Fruit fly (Drosophila melanogaster) whole organism, embryonic: ENCODE results near the gene CG7120.

ENCODE experiments used
- Bdp1 ChIP-seq: fragments of 200-800 bp; sonication (Bioruptor generic); optimal IDR thresholded peaks from 3 replicates; lab custom pipeline; 2016; ENCODE audit warnings: missing biosample characterization, missing genetic modification characterization
- BtbVII ChIP-seq: fragments of 200-800 bp; sonication (Bioruptor generic); optimal IDR thresholded peaks from 3 replicates; lab custom pipeline; 2017; ENCODE audit warnings: missing biosample characterization, mild to moderate bottlenecking, missing genetic modification characterization
- CG10543 ChIP-seq: fragments of 200-800 bp; sonication (Bioruptor generic); optimal IDR thresholded peaks from 3 replicates; lab custom pipeline; 2017; ENCODE audit warnings: missing biosample characterization, mild to moderate bottlenecking, missing genetic modification characterization, moderate library complexity
- CG11560 ChIP-seq: fragments of 200-800 bp; sonication (Bioruptor generic); IDR thresholded peaks from 3 replicates; pipeline ENCODE4 v1.3.6; 2022; ENCODE audit warnings: missing biosample characterization, missing genetic modification characterization
- CG13424 ChIP-seq: fragments of 200-800 bp; sonication (Bioruptor generic); optimal IDR thresholded peaks from 2 replicates; lab custom pipeline; 2019; ENCODE audit warnings: missing biosample characterization, mild to moderate bottlenecking, missing genetic modification characterization, moderate library complexity
- CG14050 ChIP-seq: fragments of 200-800 bp; sonication (Bioruptor generic); IDR thresholded peaks from 3 replicates; pipeline ENCODE4 v1.3.6; 2022; ENCODE audit warnings: missing biosample characterization, missing genetic modification characterization
- CG14965 ChIP-seq: fragments of 200-800 bp; sonication (Bioruptor generic); optimal IDR thresholded peaks from 2 replicates; lab custom pipeline; 2016; ENCODE audit warnings: missing biosample characterization, missing genetic modification characterization, borderline replicate concordance
- CG18011 ChIP-seq: fragments of 200-800 bp; sonication (Bioruptor generic); optimal IDR thresholded peaks from 2 replicates; lab custom pipeline; 2017; ENCODE audit warnings: missing biosample characterization, missing genetic modification characterization, mild to moderate bottlenecking, moderate library complexity, missing genotype
- CG2116 ChIP-seq: fragments of 200-800 bp; sonication (Bioruptor generic); optimal IDR thresholded peaks from 3 replicates; lab custom pipeline; 2018; ENCODE audit warnings: missing biosample characterization, mild to moderate bottlenecking, missing genetic modification characterization
- CG2202 ChIP-seq: fragments of 200-800 bp; sonication (Bioruptor generic); optimal IDR thresholded peaks from 2 replicates; lab custom pipeline; 2018; ENCODE audit warnings: missing biosample characterization, mild to moderate bottlenecking, missing genetic modification characterization
- CG32772 ChIP-seq: fragments of 200-800 bp; sonication (Bioruptor generic); IDR thresholded peaks from 2 replicates; pipeline ENCODE4 v1.3.6; 2022; ENCODE audit warnings: missing biosample characterization, missing genetic modification characterization
- CG33557 ChIP-seq: fragments of 200-800 bp; sonication (Bioruptor generic); optimal IDR thresholded peaks from 2 replicates; lab custom pipeline; 2019; ENCODE audit warnings: missing biosample characterization, mild to moderate bottlenecking, missing genetic modification characterization, moderate library complexity
- CG4282 ChIP-seq: fragments of 200-800 bp; sonication (Bioruptor generic); optimal IDR thresholded peaks from 2 replicates; lab custom pipeline; 2016; ENCODE audit warnings: missing biosample characterization, missing genetic modification characterization
- CG8388 ChIP-seq: fragments of 200-800 bp; sonication (Bioruptor generic); optimal IDR thresholded peaks from 2 replicates; lab custom pipeline; 2019; ENCODE audit warnings: missing biosample characterization, mild to moderate bottlenecking, missing genetic modification characterization, moderate library complexity
- CG9727 ChIP-seq: fragments of 200-800 bp; sonication (Bioruptor generic); optimal IDR thresholded peaks from 3 replicates; lab custom pipeline; 2017; ENCODE audit warnings: missing biosample characterization, mild to moderate bottlenecking, missing genetic modification characterization
- CG9932 ChIP-seq: fragments of 200-800 bp; sonication (Bioruptor generic); IDR thresholded peaks from 2 replicates; pipeline ENCODE4 v1.3.6; 2022; ENCODE audit warnings: missing biosample characterization, missing genetic modification characterization
- CTCF ChIP-seq: fragments of 200-800 bp; sonication (Bioruptor generic); optimal IDR thresholded peaks from 2 replicates; lab custom pipeline; 2017; ENCODE audit warnings: missing biosample characterization, mild to moderate bottlenecking, missing genetic modification characterization, moderate library complexity
- CkIIα-i1 ChIP-seq: fragments of 200-800 bp; sonication (Bioruptor generic); IDR thresholded peaks from 2 replicates; pipeline ENCODE4 v1.3.6; 2022; ENCODE audit warnings: missing biosample characterization, missing genetic modification characterization
- Ets97D ChIP-seq: fragments of 200-800 bp; sonication (Bioruptor generic); optimal IDR thresholded peaks from 3 replicates; lab custom pipeline; 2016; ENCODE audit warnings: missing biosample characterization, missing genetic modification characterization
- HmgD ChIP-seq: fragments of 200-800 bp; sonication (Bioruptor generic); optimal IDR thresholded peaks from 3 replicates; lab custom pipeline; 2016; ENCODE audit warnings: missing biosample characterization, missing genetic modification characterization
- Hr39 ChIP-seq: fragments of >200 bp; optimal IDR thresholded peaks from 2 replicates; lab custom pipeline; 2017
- MTF-1 ChIP-seq: fragments of 200-800 bp; sonication (Bioruptor generic); optimal IDR thresholded peaks from 2 replicates; lab custom pipeline; 2018; ENCODE audit warnings: missing biosample characterization, mild to moderate bottlenecking, missing genetic modification characterization, borderline replicate concordance
- PHDP ChIP-seq: fragments of 200-800 bp; sonication (Bioruptor generic); optimal IDR thresholded peaks from 3 replicates; lab custom pipeline; 2018; ENCODE audit warnings: missing biosample characterization, mild to moderate bottlenecking, missing genetic modification characterization, moderate library complexity
- Pdp1 ChIP-seq, 2 experiments: fragments of 200-800 bp; sonication (Bioruptor generic); optimal IDR thresholded peaks; 3 replicates each; lab custom pipeline; 2016; ENCODE audit warnings: missing biosample characterization in 2 of 2, missing genetic modification characterization in 2 of 2, mild to moderate bottlenecking in 1 of 2, moderate library complexity in 1 of 2
- Six4 ChIP-seq: fragments of 200-800 bp; sonication (Bioruptor generic); optimal IDR thresholded peaks from 2 replicates; lab custom pipeline; 2016; ENCODE audit warnings: missing biosample characterization, missing genetic modification characterization
- TFAM ChIP-seq: fragments of 200-800 bp; sonication (Bioruptor generic); optimal IDR thresholded peaks from 2 replicates; lab custom pipeline; 2017; ENCODE audit warnings: missing biosample characterization, missing genetic modification characterization, inconsistent platforms
- Trl ChIP-seq, 3 experiments: fragments of >200 bp in 2 of 3; fragments of 200-800 bp in 1 of 3; sonication (Bioruptor generic) in 1 of 3; optimal IDR thresholded peaks; 2 replicates in 1 of 3; 3 replicates in 2 of 3; lab custom pipeline; 2016 to 2017; ENCODE audit warnings: missing biosample characterization in 1 of 3, missing genetic modification characterization in 1 of 3
- amos ChIP-seq: fragments of 200-800 bp; sonication (Bioruptor generic); IDR thresholded peaks from 2 replicates; pipeline ENCODE4 v1.3.6; 2022; ENCODE audit warnings: missing biosample characterization, missing genetic modification characterization; ENCODE audit not compliant: partially characterized antibody
- br ChIP-seq: fragments of >200 bp; optimal IDR thresholded peaks from 2 replicates; lab custom pipeline; 2017
- chn ChIP-seq: fragments of 200-800 bp; sonication (Bioruptor generic); optimal IDR thresholded peaks from 2 replicates; lab custom pipeline; 2016; ENCODE audit warnings: missing biosample characterization, missing genetic modification characterization
- corto ChIP-seq: fragments of 200-800 bp; sonication (Bioruptor generic); optimal IDR thresholded peaks from 2 replicates; lab custom pipeline; 2016; ENCODE audit warnings: missing biosample characterization, mild to moderate bottlenecking, missing genetic modification characterization, moderate library complexity
- croc ChIP-seq: fragments of 200-800 bp; sonication (Bioruptor generic); conservative IDR thresholded peaks from 3 replicates; pipeline ENCODE4 v1.3.6; 2022; ENCODE audit warnings: missing biosample characterization, missing genetic modification characterization
- ewg ChIP-seq: fragments of 200-800 bp; sonication (Bioruptor generic); optimal IDR thresholded peaks from 3 replicates; lab custom pipeline; 2017; ENCODE audit warnings: mild to moderate bottlenecking, missing biosample characterization, missing genetic modification reagents, missing genetic modification characterization
- ftz-f1 ChIP-seq: fragments of 200-800 bp; sonication (Bioruptor generic); optimal IDR thresholded peaks from 2 replicates; lab custom pipeline; 2016; ENCODE audit warnings: missing biosample characterization, missing genetic modification characterization
- gce ChIP-seq: fragments of 200-800 bp; sonication (Bioruptor generic); IDR thresholded peaks from 3 replicates; pipeline ENCODE4 v1.3.6; 2022; ENCODE audit warnings: missing biosample characterization, missing genetic modification characterization
- hbn ChIP-seq: fragments of 200-800 bp; sonication (Bioruptor generic); IDR thresholded peaks from 2 replicates; pipeline ENCODE4 v1.3.6; 2022; ENCODE audit warnings: missing biosample characterization, missing genetic modification characterization; ENCODE audit not compliant: partially characterized antibody
- jing ChIP-seq: fragments of 200-800 bp; sonication (Bioruptor generic); optimal IDR thresholded peaks from 2 replicates; lab custom pipeline; 2018; ENCODE audit warnings: missing biosample characterization, mild to moderate bottlenecking, missing genetic modification characterization
- lov ChIP-seq, 2 experiments: fragments of 200-800 bp in 1 of 2; fragments of >200 bp in 1 of 2; sonication (Bioruptor generic) in 1 of 2; IDR thresholded peaks in 1 of 2; optimal IDR thresholded peaks in 1 of 2; 2 replicates in 1 of 2; 3 replicates in 1 of 2; pipeline versions ENCODE4 v1.3.6 to Lab custom; 2017 to 2022; ENCODE audit warnings: missing biosample characterization in 1 of 2, missing genetic modification characterization in 1 of 2
- mld ChIP-seq: fragments of 200-800 bp; sonication (Bioruptor generic); IDR thresholded peaks from 3 replicates; pipeline ENCODE4 v1.3.6; 2022; ENCODE audit warnings: missing biosample characterization, missing genetic modification characterization; ENCODE audit not compliant: partially characterized antibody
- org-1 ChIP-seq: fragments of 200-800 bp; sonication (Bioruptor generic); optimal IDR thresholded peaks from 2 replicates; lab custom pipeline; 2017; ENCODE audit warnings: missing biosample characterization, missing genetic modification characterization
- pum ChIP-seq: fragments of 200-800 bp; sonication (Bioruptor generic); optimal IDR thresholded peaks from 2 replicates; lab custom pipeline; 2016; ENCODE audit warnings: missing biosample characterization, missing genetic modification characterization
- pzg ChIP-seq: fragments of 200-800 bp; sonication (Bioruptor generic); optimal IDR thresholded peaks from 3 replicates; lab custom pipeline; 2018; ENCODE audit warnings: missing biosample characterization, mild to moderate bottlenecking, missing genetic modification characterization, moderate library complexity
- repo ChIP-seq: fragments of 200-800 bp; sonication (Bioruptor generic); optimal IDR thresholded peaks from 2 replicates; lab custom pipeline; 2016; ENCODE audit warnings: missing biosample characterization, missing genetic modification characterization
- rib ChIP-seq: fragments of 200-800 bp; sonication (Bioruptor generic); IDR thresholded peaks from 2 replicates; pipeline ENCODE4 v1.3.6; 2022; ENCODE audit warnings: missing biosample characterization, missing genetic modification characterization
- row ChIP-seq: fragments of 200-800 bp; sonication (Bioruptor generic); IDR thresholded peaks from 3 replicates; pipeline ENCODE4 v1.3.6; 2022; ENCODE audit warnings: missing biosample characterization, missing genetic modification characterization
- sqz ChIP-seq: fragments of 200-800 bp; sonication (Bioruptor generic); optimal IDR thresholded peaks from 3 replicates; lab custom pipeline; 2018; ENCODE audit warnings: missing biosample characterization, mild to moderate bottlenecking, missing genetic modification characterization
- sug ChIP-seq: fragments of 200-800 bp; optimal IDR thresholded peaks from 2 replicates; lab custom pipeline; 2019; ENCODE audit warnings: missing biosample characterization, mild to moderate bottlenecking, missing genetic modification characterization, moderate library complexity
- tin ChIP-seq: fragments of 200-800 bp; sonication (Bioruptor generic); optimal IDR thresholded peaks from 3 replicates; lab custom pipeline; 2016; ENCODE audit warnings: missing biosample characterization, missing genetic modification characterization
- tio ChIP-seq: fragments of 200-800 bp; sonication (Bioruptor generic); optimal IDR thresholded peaks from 2 replicates; lab custom pipeline; 2017; ENCODE audit warnings: missing biosample characterization, missing genetic modification characterization, inconsistent platforms

Gene CG7120

dm6 chr3L:8449800-8450690 is 54.2 kb downstream of the CG7120 start, which contains the start of gene Gug (continued):
- TF ChIP-seq ewg (GFP tag; lab: Kevin White, UChicago) (no peak), PHDP (no peak), tin (GFP tag; lab: Kevin White, UChicago) (no peak), CG8388 (GFP tag; lab: Kevin White, UChicago) (no peak), CG32772 (GFP tag; lab: Robert Waterston, UW) (0 out of 2 replicates have a peak, but pooled peaks have one; percentile 37), BtbVII (GFP tag; lab: Kevin White, UChicago) (no peak), sqz (GFP tag; lab: Kevin White, UChicago) (peak; percentile 98), Six4 (GFP tag; lab: Kevin White, UChicago) (no peak), CG33557 (peak; percentile 34), CG18011 (GFP tag; lab: Kevin White, UChicago) (peak; percentile 97), Ets97D (GFP tag; lab: Kevin White, UChicago) (peak; percentile 78), CG9932 (GFP tag; lab: Robert Waterston, UW) (peak; percentile 12), CTCF (GFP tag; lab: Kevin White, UChicago) (no peak), CG4282 (GFP tag; lab: Kevin White, UChicago) (no peak), Pdp1 (GFP tag; optimal IDR thresholded peaks at IDR 0.05; lab: Kevin White, UChicago) (no peak), amos (peak; percentile 13), br (lab: Kevin White, UChicago) (no peak), CG2202 (tag; lab: Kevin White, UChicago) (no peak), hbn (GFP tag; lab: Robert Waterston, UW) (no peak), jing (GFP tag; lab: Kevin White, UChicago) (no peak), CkIIα-i1 (GFP tag; lab: Robert Waterston, UW) (no peak), croc (GFP tag; lab: Robert Waterston, UW) (no peak), ftz-f1 (GFP tag; lab: Kevin White, UChicago) (no peak), lov (optimal IDR thresholded peaks at IDR 0.05; lab: Kevin White, UChicago) (peak; percentile 2), lov (GFP tag; IDR thresholded peaks at IDR 0.05; lab: Robert Waterston, UW) (no peak), gce (no peak), Bdp1 (GFP tag; lab: Kevin White, UChicago) (no peak), pum (no peak), MTF-1 (GFP tag; lab: Kevin White, UChicago) (no peak), CG10543 (no peak), repo (GFP tag; lab: Kevin White, UChicago) (peak; percentile 20), CG14965 (no peak), CG11560 (tag; lab: Robert Waterston, UW) (peak; percentile 16; the same call in 1 of the 3 replicates), CG14050 (no peak), rib (GFP tag; lab: Robert Waterston, UW) (no peak), row (GFP tag; lab: Robert Waterston, UW) (peak; percentile 41; the same call in 2 of the 3 replicates), HmgD (GFP tag; lab: Kevin White, UChicago) (no peak), pzg (GFP tag; lab: Kevin White, UChicago) (peak; percentile 90), CG2116 (GFP tag; lab: Kevin White, UChicago) (no peak), corto (GFP tag; lab: Kevin White, UChicago) (no peak), tio (GFP tag; lab: Kevin White, UChicago) (no peak), CG13424 (tag; lab: Kevin White, UChicago) (no peak), Trl (optimal IDR thresholded peaks at IDR 0.05; lab: Kevin White, UChicago) (peak in 1 of 2 experiments; percentile 73), Trl (GFP tag; optimal IDR thresholded peaks at IDR 0.05; lab: Kevin White, UChicago) (no peak), Hr39 (lab: Kevin White, UChicago) (no peak), mld (GFP tag; lab: Robert Waterston, UW) (no peak), sug (no peak), org-1 (no peak), chn (no peak), TFAM (GFP tag; lab: Kevin White, UChicago) (no peak), CG9727 (no peak)
